Fruit fly (Drosophila melanogaster) whole organism, adult: ENCODE measurements around the gene CG31954.

Source experiments
- CG12768 ChIP-seq: fragments of 200-800 bp; sonication (Bioruptor generic); optimal IDR thresholded peaks from 2 replicates; lab custom pipeline; 2017; ENCODE audit warnings: missing biosample characterization, missing genetic modification characterization, mild to moderate bottlenecking, moderate library complexity, missing genetic modification reagents
- CG14711 ChIP-seq: fragments of 200-800 bp; sonication (Bioruptor generic); optimal IDR thresholded peaks from 2 replicates; lab custom pipeline; 2018; ENCODE audit warnings: missing biosample characterization, mild to moderate bottlenecking, missing genetic modification characterization, moderate library complexity
- CG1620 ChIP-seq: fragments of 200-800 bp; sonication (Bioruptor generic); optimal IDR thresholded peaks from 2 replicates; lab custom pipeline; 2016; ENCODE audit warnings: missing biosample characterization, missing genetic modification characterization
- CG5204 ChIP-seq: fragments of 200-800 bp; sonication (Bioruptor generic); optimal IDR thresholded peaks from 2 replicates; lab custom pipeline; 2016; ENCODE audit warnings: missing biosample characterization, missing genetic modification characterization
- CG7045 ChIP-seq: fragments of 200-800 bp; sonication (Bioruptor generic); optimal IDR thresholded peaks from 2 replicates; lab custom pipeline; 2017; ENCODE audit warnings: missing biosample characterization, mild to moderate bottlenecking, missing genetic modification characterization
- CG7101 ChIP-seq: fragments of 200-800 bp; sonication (Bioruptor generic); optimal IDR thresholded peaks from 2 replicates; lab custom pipeline; 2018; ENCODE audit warnings: missing biosample characterization, mild to moderate bottlenecking, missing genetic modification characterization, moderate library complexity
- Clk ChIP-seq: fragments of 200-800 bp; sonication (Bioruptor generic); optimal IDR thresholded peaks from 2 replicates; lab custom pipeline; 2017; ENCODE audit warnings: missing biosample characterization, missing genetic modification characterization
- Crg-1 ChIP-seq: fragments of 200-800 bp; sonication (Bioruptor generic); optimal IDR thresholded peaks from 2 replicates; lab custom pipeline; 2016; ENCODE audit warnings: missing biosample characterization, missing genetic modification characterization
- Hr96 ChIP-seq: fragments of 200-800 bp; sonication (Bioruptor generic); optimal IDR thresholded peaks from 2 replicates; lab custom pipeline; 2016; ENCODE audit warnings: missing biosample characterization, missing genetic modification characterization
- Mnt ChIP-seq: fragments of 200-800 bp; sonication (Bioruptor generic); optimal IDR thresholded peaks from 2 replicates; lab custom pipeline; 2016; ENCODE audit warnings: missing biosample characterization, mild to moderate bottlenecking, missing genetic modification characterization
- kay ChIP-seq: fragments of 200-800 bp; sonication (Bioruptor generic); peaks from one replicate; lab custom pipeline; 2016; ENCODE audit warnings: missing biosample characterization, missing genetic modification characterization, borderline replicate concordance
- pad ChIP-seq: fragments of 200-800 bp; sonication (Bioruptor generic); optimal IDR thresholded peaks from 3 replicates; lab custom pipeline; 2017; ENCODE audit warnings: missing biosample characterization, missing genetic modification characterization, mild to moderate bottlenecking, moderate library complexity, missing genetic modification reagents
- tj ChIP-seq: fragments of 200-800 bp; sonication (Bioruptor generic); optimal IDR thresholded peaks from 3 replicates; lab custom pipeline; 2017; ENCODE audit warnings: missing biosample characterization, mild to moderate bottlenecking, missing genetic modification characterization, moderate library complexity
- toe ChIP-seq: fragments of 200-800 bp; sonication (Bioruptor generic); optimal IDR thresholded peaks from 2 replicates; lab custom pipeline; 2016; ENCODE audit warnings: missing biosample characterization, missing genetic modification characterization

DNA sequence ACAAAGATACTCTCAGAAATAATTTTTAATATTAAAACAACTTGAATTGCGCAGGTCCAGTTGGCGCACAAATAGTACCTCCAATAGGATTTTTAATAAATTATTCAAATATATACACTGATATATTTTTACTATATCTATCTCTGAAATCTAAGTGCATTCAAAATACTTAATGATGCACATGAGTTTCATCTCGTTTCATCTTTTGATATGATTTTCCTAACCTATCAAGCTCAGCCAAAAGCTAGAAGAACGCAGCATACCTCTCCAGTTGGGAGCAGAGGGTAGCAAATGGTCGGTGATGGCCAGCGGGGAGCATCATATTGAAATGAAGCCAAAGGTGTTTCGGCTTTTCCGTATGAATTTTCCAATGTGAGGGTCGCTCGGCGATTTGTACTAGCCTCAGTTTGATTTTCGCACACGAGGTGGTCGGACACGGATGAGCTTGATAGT, 14.9 kb upstream of the CG31954 start, which contains the start of gene CG8852:
- TF ChIP-seq CG7101 (tag; lab: Kevin White, UChicago), result no peak
- no peak for TF ChIP-seq Clk (GFP tag; lab: Kevin White, UChicago)
- TF ChIP-seq CG1620 (GFP tag; lab: Kevin White, UChicago), result no peak
- no peak for TF ChIP-seq CG7045 (GFP tag; lab: Kevin White, UChicago)
- no peak for TF ChIP-seq Mnt (GFP tag; lab: Kevin White, UChicago)
- TF ChIP-seq Crg-1 (GFP tag; lab: Kevin White, UChicago), result no peak
- no peak for TF ChIP-seq kay
- TF ChIP-seq CG12768 (GFP tag; lab: Kevin White, UChicago), result no peak
- TF ChIP-seq toe (GFP tag; lab: Kevin White, UChicago), result no peak
- no peak for TF ChIP-seq CG5204 (GFP tag; lab: Kevin White, UChicago)
- no peak for TF ChIP-seq pad (GFP tag; lab: Kevin White, UChicago)
- TF ChIP-seq tj, result no peak
- TF ChIP-seq CG14711 (tag; lab: Kevin White, UChicago), result no peak
- TF ChIP-seq Hr96 (GFP tag; lab: Kevin White, UChicago), result no peak
